Worm (Caenorhabditis elegans): ENCODE data around the gene obr-1.

- TF ChIP-seq snpc-4 (tag; optimal IDR thresholded peaks at IDR 0.05) (no peak), fkh-10 (GFP tag; optimal IDR thresholded peaks at IDR 0.05) (no peak), skn-1 (tag; optimal IDR thresholded peaks at IDR 0.05) (no peak), nhr-237 (tag; optimal IDR thresholded peaks at IDR 0.05) (no peak), mdl-1 (tag; optimal IDR thresholded peaks at IDR 0.05) (no peak), lin-39 (tag; optimal IDR thresholded peaks at IDR 0.05) (no peak)
Observed at ce11 chrIII:11274590-11275116, 4.0 kb upstream of the obr-1 start, which contains the start of gene Y47D3A.20.
